Fruit fly (Drosophila melanogaster): ENCODE data around the gene CG9389.
A peak's percentile ranks its signal among the peaks of the same experiment; 100 is the strongest.

CG9389 gene

DNA sequence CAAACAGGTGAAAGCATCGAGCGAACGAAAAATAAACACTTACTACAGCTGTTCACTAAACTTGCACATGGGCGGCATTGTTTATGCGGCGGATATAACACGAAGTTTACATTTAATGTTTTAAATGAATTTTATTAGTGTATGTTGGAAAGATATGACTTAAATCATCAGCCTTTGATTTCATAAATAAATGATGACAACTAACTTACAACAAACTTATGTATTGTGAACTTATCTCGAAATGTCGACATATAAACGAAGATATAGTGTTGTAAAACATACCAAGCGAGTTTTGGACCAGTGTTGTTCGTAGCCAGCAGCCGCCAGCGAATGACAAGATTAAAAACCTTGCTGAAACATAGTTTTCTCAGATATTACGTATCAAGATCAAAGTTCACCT lies 34.0 kb upstream of the CG9389 start, which contains the start of the genes CG11309 and CG7632:
TSS of gene CG11309 (minus strand) at position 259 of the 400 bp plus-strand sequence.
TSS of gene CG7632 (plus strand) at position 298 of the 400 bp plus-strand sequence.
- TF ChIP-seq fd59A (GFP tag; optimal IDR thresholded peaks at IDR 0.05) (peak; percentile 99), OdsH (GFP tag; optimal IDR thresholded peaks at IDR 0.05) (peak; percentile 99), Sox15 (GFP tag; optimal IDR thresholded peaks at IDR 0.05) (peak; percentile 97), acj6 (GFP tag; optimal IDR thresholded peaks at IDR 0.05) (peak; percentile 99), salr (GFP tag; optimal IDR thresholded peaks at IDR 0.05) (peak; percentile 99), Hr39 (GFP tag; optimal IDR thresholded peaks at IDR 0.05) (peak; percentile 98), CG16779 (tag; optimal IDR thresholded peaks at IDR 0.05) (peak; percentile 99), CG6163 (GFP tag; IDR thresholded peaks at IDR 0.05) (peak; percentile 100), Hr4 (GFP tag; optimal IDR thresholded peaks at IDR 0.05) (peak; percentile 99), vri (GFP tag; optimal IDR thresholded peaks at IDR 0.05) (peak; percentile 99), CG6808 (GFP tag; optimal IDR thresholded peaks at IDR 0.05) (peak; percentile 99), CG11294 (GFP tag; IDR thresholded peaks at IDR 0.05) (peak; percentile 98), Ets96B (tag; optimal IDR thresholded peaks at IDR 0.05) (peak; percentile 100), Smox (GFP tag; optimal IDR thresholded peaks at IDR 0.05) (peak; percentile 99), CG6854 (GFP tag; optimal IDR thresholded peaks at IDR 0.05) (peak; percentile 99), cyc (GFP tag; optimal IDR thresholded peaks at IDR 0.05) (peak; percentile 99), Eip78C (GFP tag) (peak; percentile 100), CG3919 (GFP tag; optimal IDR thresholded peaks at IDR 0.05) (peak; percentile 100), fkh (GFP tag; optimal IDR thresholded peaks at IDR 0.05) (peak; percentile 97), Hr38 (GFP tag; optimal IDR thresholded peaks at IDR 0.05) (peak; percentile 78), CG8319 (GFP tag; optimal IDR thresholded peaks at IDR 0.05) (peak; percentile 97), net (GFP tag; optimal IDR thresholded peaks at IDR 0.05) (peak; percentile 100), CG8632 (GFP tag; optimal IDR thresholded peaks at IDR 0.05) (peak; percentile 99), esn (GFP tag; optimal IDR thresholded peaks at IDR 0.05) (peak; percentile 100), pdm3 (GFP tag; optimal IDR thresholded peaks at IDR 0.05) (peak; percentile 99), CG31627 (GFP tag; optimal IDR thresholded peaks at IDR 0.05) (peak; percentile 99), dac (GFP tag; optimal IDR thresholded peaks at IDR 0.05) (peak; percentile 98), eg (GFP tag; IDR thresholded peaks at IDR 0.05) (peak; percentile 99), Blimp-1 (GFP tag; optimal IDR thresholded peaks at IDR 0.05) (peak; percentile 97), CG3032 (tag; optimal IDR thresholded peaks at IDR 0.05) (peak; percentile 100), ss (GFP tag; optimal IDR thresholded peaks at IDR 0.05) (peak; percentile 99 to 100), CG15336 (GFP tag; IDR thresholded peaks at IDR 0.05) (peak; percentile 99), dsx (GFP tag; optimal IDR thresholded peaks at IDR 0.05; ENCODE audit: poor library complexity, severe bottlenecking) (peak; percentile 99), CG11902 (GFP tag; optimal IDR thresholded peaks at IDR 0.05) (peak; percentile 95), Gug (GFP tag; IDR thresholded peaks at IDR 0.05) (peak; percentile 98), achi (GFP tag; optimal IDR thresholded peaks at IDR 0.05) (peak; percentile 99), Met (GFP tag; optimal IDR thresholded peaks at IDR 0.05) (peak; percentile 99), CG10669 (GFP tag; optimal IDR thresholded peaks at IDR 0.05) (peak; percentile 100), CG6792 (GFP tag; optimal IDR thresholded peaks at IDR 0.05) (peak; percentile 99), lz (GFP tag; optimal IDR thresholded peaks at IDR 0.05) (peak; percentile 99), fd85E (GFP tag; optimal IDR thresholded peaks at IDR 0.05) (peak; percentile 97), spab (GFP tag; optimal IDR thresholded peaks at IDR 0.05) (peak; percentile 99), CG11762 (GFP tag; optimal IDR thresholded peaks at IDR 0.05; ENCODE audit: insufficient read depth) (peak; percentile 99), Sox14 (GFP tag; optimal IDR thresholded peaks at IDR 0.05) (peak; percentile 99), CG34406 (GFP tag; optimal IDR thresholded peaks at IDR 0.05) (peak; percentile 100), Lpt (GFP tag; optimal IDR thresholded peaks at IDR 0.05) (peak; percentile 99), Eip75B (GFP tag; optimal IDR thresholded peaks at IDR 0.05) (peak; percentile 100), CG9139 (GFP tag; optimal IDR thresholded peaks at IDR 0.05) (peak; percentile 99), CG10631 (GFP tag; optimal IDR thresholded peaks at IDR 0.05) (peak; percentile 99), topi (GFP tag; optimal IDR thresholded peaks at IDR 0.05) (peak; percentile 99), CG1621 (tag; optimal IDR thresholded peaks at IDR 0.05) (peak; percentile 99), svp (GFP tag) (peak; percentile 100)
